Fruit fly (Drosophila melanogaster) whole organism: ENCODE measurements around the gene IntS12.

Source experiments
- CG8478 ChIP-seq: fragments of >200 bp; optimal IDR thresholded peaks from 2 replicates; lab custom pipeline; 2018; ENCODE audit warnings: inconsistent platforms
- psq ChIP-seq: fragments of >200 bp; optimal IDR thresholded peaks from 2 replicates; lab custom pipeline; 2017
- usp ChIP-seq: fragments of >200 bp; optimal IDR thresholded peaks from 2 replicates; lab custom pipeline; 2017; ENCODE audit warnings: missing biosample characterization, missing genetic modification characterization, mixed read lengths

DNA sequence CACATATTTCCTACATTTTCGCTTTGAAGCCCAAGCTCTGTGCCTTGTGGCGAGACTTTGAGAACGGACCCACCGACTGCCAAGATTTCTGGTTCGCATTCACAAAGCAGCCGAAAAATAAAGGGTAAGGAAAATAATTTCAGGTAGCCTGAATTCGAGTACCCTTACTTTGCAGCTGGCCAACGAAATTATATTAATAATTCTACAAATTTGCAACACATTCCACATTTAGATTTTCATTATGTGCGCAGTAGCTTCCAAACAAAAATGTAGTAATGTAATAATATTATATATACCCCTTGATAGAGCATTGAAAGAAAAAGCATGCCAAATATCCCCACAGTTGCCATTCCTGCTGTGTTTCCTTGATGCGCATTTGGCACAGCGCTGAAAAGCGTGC, 16.7 kb upstream of the IntS12 start:
- TF ChIP-seq usp (GFP tag; lab: Kevin White, UChicago) = no peak
- TF ChIP-seq CG8478 (lab: Kevin White, UChicago) = no peak
- TF ChIP-seq psq (lab: Kevin White, UChicago) = no peak
